Worm (Caenorhabditis elegans): ENCODE data around the gene pct-1.

ce11 chrIV:8165950-8166349 lies 10.3 kb upstream of the pct-1 start, which contains the start of gene B0218.7:
- TF ChIP-seq W03F9.2 (tag; optimal IDR thresholded peaks at IDR 0.05) = no peak
- no peak for TF ChIP-seq him-1 (tag; optimal IDR thresholded peaks at IDR 0.05)

Measured in whole organism, L4/young adult.